Worm (Caenorhabditis elegans): ENCODE measurements around the gene F48F5.8.

- TF ChIP-seq unc-3 (GFP tag; conservative IDR thresholded peaks at IDR 0.05), result no peak
- no peak for TF ChIP-seq unc-3 (tag; optimal IDR thresholded peaks at IDR 0.05)
- TF ChIP-seq C38D4.7 (GFP tag; optimal IDR thresholded peaks at IDR 0.05), result no peak
- TF ChIP-seq pha-4 (tag; optimal IDR thresholded peaks at IDR 0.05), result no peak
- no peak for TF ChIP-seq dve-1 (tag; optimal IDR thresholded peaks at IDR 0.05)
- no peak for TF ChIP-seq ama-1 (optimal IDR thresholded peaks at IDR 0.05)
- no peak for TF ChIP-seq nhr-11 (tag; optimal IDR thresholded peaks at IDR 0.05)
- no peak for TF ChIP-seq fkh-10 (GFP tag; optimal IDR thresholded peaks at IDR 0.05)
- no peak for TF ChIP-seq Y22D7AL.16 (tag; optimal IDR thresholded peaks at IDR 0.05)
- no peak for TF ChIP-seq pqm-1 (tag; optimal IDR thresholded peaks at IDR 0.05)
- no peak for TF ChIP-seq sox-4 (tag; optimal IDR thresholded peaks at IDR 0.05)
- no peak for TF ChIP-seq pros-1 (tag; optimal IDR thresholded peaks at IDR 0.05)
- no peak for TF ChIP-seq tbx-2 (tag; optimal IDR thresholded peaks at IDR 0.05)
These were observed 44.8 kb upstream of the F48F5.8 start, which contains the start of gene K02E2.6 for ce11 chrV:20380320-20380719.

Measured in whole organism, late embryonic.